Fruit fly (Drosophila melanogaster): ENCODE results near the gene hd.
A peak's percentile ranks its signal among the peaks of the same experiment; 100 is the strongest.

DNA sequence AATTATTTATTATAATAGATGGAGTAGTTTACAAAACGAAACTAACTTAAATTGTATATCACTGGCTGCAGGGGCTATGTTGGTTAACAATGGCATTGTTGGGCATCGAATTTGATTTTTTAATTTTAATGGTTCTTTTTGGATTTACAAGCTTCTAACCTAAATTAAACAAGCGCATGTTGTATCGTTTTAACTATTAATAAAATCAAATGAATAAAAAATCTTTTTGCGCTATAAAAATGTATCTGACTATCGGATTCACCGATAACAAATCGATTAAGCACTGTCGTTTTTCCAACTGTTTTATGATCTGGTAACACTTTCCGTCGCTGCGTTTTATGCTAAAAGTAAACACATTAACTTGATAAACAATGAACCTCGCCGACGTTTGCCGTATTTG is at the start of gene hd, which contains the start of gene CG14667:
- TF ChIP-seq pad (GFP tag; optimal IDR thresholded peaks at IDR 0.05) (no peak), tj (GFP tag; optimal IDR thresholded peaks at IDR 0.05) (no peak), toe (GFP tag; optimal IDR thresholded peaks at IDR 0.05) (peak; percentile 50), ovo (GFP tag; optimal IDR thresholded peaks at IDR 0.05) (no peak), Mnt (GFP tag; optimal IDR thresholded peaks at IDR 0.05) (peak; percentile 14), CG11617 (GFP tag; optimal IDR thresholded peaks at IDR 0.05) (no peak), cnc (optimal IDR thresholded peaks at IDR 0.05) (no peak), CG7101 (tag; optimal IDR thresholded peaks at IDR 0.05) (no peak), Crg-1 (GFP tag; optimal IDR thresholded peaks at IDR 0.05) (no peak), CG12768 (GFP tag; optimal IDR thresholded peaks at IDR 0.05) (no peak), CG33017 (tag; optimal IDR thresholded peaks at IDR 0.05) (no peak)

Data from whole organism, adult.